Worm (Caenorhabditis elegans) whole organism, L1 larva: ENCODE results near the gene mcm-6.

Source experiments
- C16A3.4 ChIP-seq: fragments of 150-350 bp; optimal IDR thresholded peaks from 2 replicates; lab custom pipeline; 2014; ENCODE audit warnings: missing biosample characterization, missing genetic modification characterization
- ama-1 ChIP-seq: fragments of 150-350 bp; optimal IDR thresholded peaks from 2 replicates; lab custom pipeline; 2014
- ceh-82 ChIP-seq, 3 experiments: fragments of 150-350 bp in 1 of 3; sonication (generic microtip) in 2 of 3; optimal IDR thresholded peaks; 2 replicates each; lab custom pipeline; 2014 to 2017; ENCODE audit warnings: missing biosample characterization in 3 of 3, missing genetic modification characterization in 3 of 3
- egl-27 ChIP-seq, 2 experiments: fragments of 150-350 bp in 1 of 2; sonication (generic microtip); optimal IDR thresholded peaks; 3 replicates each; lab custom pipeline; 2017 to 2018; ENCODE audit warnings: missing biosample characterization in 2 of 2, missing genetic modification characterization in 2 of 2, missing genetic modification reagents in 2 of 2
- elt-2 ChIP-seq: sonication (generic microtip); optimal IDR thresholded peaks from 2 replicates; lab custom pipeline; 2016; ENCODE audit warnings: missing genetic modification characterization, mild to moderate bottlenecking, inconsistent platforms, missing compliant biosample characterization, missing genetic modification reagents
- fkh-10 ChIP-seq: sonication (generic microtip); optimal IDR thresholded peaks from 2 replicates; lab custom pipeline; 2017; ENCODE audit warnings: missing biosample characterization, missing genetic modification reagents, missing genetic modification characterization
- hlh-4 ChIP-seq: sonication (generic microtip); optimal IDR thresholded peaks from 2 replicates; lab custom pipeline; 2016; ENCODE audit warnings: mild to moderate bottlenecking, missing genetic modification characterization, missing compliant biosample characterization
- hpl-2 ChIP-seq: fragments of 150-350 bp; optimal IDR thresholded peaks from 2 replicates; lab custom pipeline; 2014; ENCODE audit warnings: missing biosample characterization, missing genetic modification reagents, missing genetic modification characterization
- irx-1 ChIP-seq: sonication (generic microtip); optimal IDR thresholded peaks from 2 replicates; lab custom pipeline; 2016; ENCODE audit warnings: missing genetic modification characterization, missing compliant biosample characterization
- isw-1 ChIP-seq: fragments of 200-800 bp; sonication (Bioruptor generic); IDR thresholded peaks from 2 replicates; pipeline ENCODE4 v1.3.6; 2022; ENCODE audit warnings: missing genetic modification characterization, missing compliant biosample characterization
- lin-15B ChIP-seq: fragments of 150-350 bp; sonication (generic microtip); optimal IDR thresholded peaks from 3 replicates; lab custom pipeline; 2014; ENCODE audit warnings: missing biosample characterization, missing genetic modification characterization
- lir-3 ChIP-seq: sonication (generic microtip); optimal IDR thresholded peaks from 2 replicates; lab custom pipeline; 2016; ENCODE audit warnings: mild to moderate bottlenecking, missing genetic modification characterization, moderate library complexity, missing compliant biosample characterization; ENCODE audit not compliant: poor library complexity
- lsy-2 ChIP-seq, 2 experiments: fragments of 150-350 bp; optimal IDR thresholded peaks; 2 replicates each; lab custom pipeline; 2014; ENCODE audit warnings: missing biosample characterization in 2 of 2, missing genetic modification characterization in 2 of 2
- mab-9 ChIP-seq: fragments of 200-800 bp; sonication (Bioruptor generic); IDR thresholded peaks from 2 replicates; pipeline ENCODE4 v1.3.6; 2022; ENCODE audit warnings: missing genetic modification reagents, missing genetic modification characterization, missing compliant biosample characterization
- mdl-1 ChIP-seq, 2 experiments: fragments of 150-350 bp; optimal IDR thresholded peaks; 2 replicates each; lab custom pipeline; 2014 to 2017; ENCODE audit warnings: missing biosample characterization in 2 of 2, missing genetic modification characterization in 2 of 2, inconsistent platforms in 1 of 2
- nhr-12 ChIP-seq: sonication (generic microtip); optimal IDR thresholded peaks from 2 replicates; lab custom pipeline; 2017; ENCODE audit warnings: missing biosample characterization, missing genetic modification characterization
- nhr-19 ChIP-seq: fragments of 200-800 bp; sonication (Bioruptor generic); conservative IDR thresholded peaks from 2 replicates; pipeline ENCODE4 v1.3.6; 2022; ENCODE audit warnings: missing genetic modification characterization, missing compliant biosample characterization
- nhr-20 ChIP-seq: sonication (generic microtip); optimal IDR thresholded peaks from 2 replicates; lab custom pipeline; 2016; ENCODE audit warnings: mild to moderate bottlenecking, missing genetic modification characterization, missing compliant biosample characterization
- nhr-28 ChIP-seq: fragments of 150-350 bp; optimal IDR thresholded peaks from 2 replicates; lab custom pipeline; 2014; ENCODE audit warnings: missing biosample characterization, missing genetic modification characterization
- nhr-76 ChIP-seq: sonication (generic microtip); optimal IDR thresholded peaks from 2 replicates; lab custom pipeline; 2017; ENCODE audit warnings: missing biosample characterization, missing genetic modification characterization
- nhr-77 ChIP-seq: fragments of 150-350 bp; optimal IDR thresholded peaks from 2 replicates; lab custom pipeline; 2014; ENCODE audit warnings: missing biosample characterization, missing genetic modification characterization
- nhr-90 ChIP-seq: sonication (generic microtip); optimal IDR thresholded peaks from 2 replicates; lab custom pipeline; 2016; ENCODE audit warnings: mild to moderate bottlenecking, missing genetic modification characterization, missing compliant biosample characterization; ENCODE audit not compliant: poor library complexity
- pag-3 ChIP-seq: sonication (generic microtip); optimal IDR thresholded peaks from 2 replicates; lab custom pipeline; 2017; ENCODE audit warnings: missing genetic modification characterization, mild to moderate bottlenecking, missing compliant biosample characterization, antibody characterized with exemption, borderline replicate concordance; ENCODE audit not compliant: insufficient read depth
- pax-3 ChIP-seq: fragments of 200-800 bp; sonication (Bioruptor generic); optimal IDR thresholded peaks from 2 replicates; lab custom pipeline; 2018; ENCODE audit warnings: mild to moderate bottlenecking, missing genetic modification characterization, moderate library complexity, missing compliant biosample characterization
- pqm-1 ChIP-seq: sonication (generic microtip); optimal IDR thresholded peaks from 3 replicates; lab custom pipeline; 2017; ENCODE audit warnings: missing biosample characterization, missing genetic modification characterization
- sox-4 ChIP-seq: sonication (generic microtip); optimal IDR thresholded peaks from 2 replicates; lab custom pipeline; 2016; ENCODE audit warnings: missing genetic modification characterization, missing compliant biosample characterization
- swsn-7 ChIP-seq: sonication (generic microtip); optimal IDR thresholded peaks from 2 replicates; lab custom pipeline; 2016; ENCODE audit warnings: missing genetic modification characterization, missing compliant biosample characterization
- tbx-2 ChIP-seq: sonication (generic microtip); optimal IDR thresholded peaks from 2 replicates; lab custom pipeline; 2016; ENCODE audit warnings: missing genetic modification characterization, missing compliant biosample characterization
- tlp-1 ChIP-seq: fragments of 150-350 bp; optimal IDR thresholded peaks from 2 replicates; lab custom pipeline; 2014; ENCODE audit warnings: missing biosample characterization, missing genetic modification characterization
- unc-30 ChIP-seq: sonication (generic microtip); optimal IDR thresholded peaks from 2 replicates; lab custom pipeline; 2017; ENCODE audit warnings: missing biosample characterization, missing genetic modification characterization
- unc-86 ChIP-seq: sonication (generic microtip); optimal IDR thresholded peaks from 2 replicates; lab custom pipeline; 2016; ENCODE audit warnings: missing genetic modification characterization, missing compliant biosample characterization
- xbp-1 ChIP-seq: sonication (generic microtip); optimal IDR thresholded peaks from 2 replicates; lab custom pipeline; 2016; ENCODE audit warnings: missing genetic modification characterization, missing compliant biosample characterization
- zag-1 ChIP-seq: fragments of 150-350 bp; optimal IDR thresholded peaks from 2 replicates; lab custom pipeline; 2014; ENCODE audit warnings: missing biosample characterization, missing genetic modification characterization
- zip-4 ChIP-seq: fragments of 200-800 bp; sonication (Bioruptor generic); optimal IDR thresholded peaks from 2 replicates; lab custom pipeline; 2018; ENCODE audit warnings: mild to moderate bottlenecking, missing genetic modification characterization, moderate library complexity, missing compliant biosample characterization
- ztf-11 ChIP-seq, 2 experiments: sonication (generic microtip); optimal IDR thresholded peaks; 2 replicates each; lab custom pipeline; 2016 to 2017; ENCODE audit warnings: missing genetic modification characterization in 2 of 2, missing biosample characterization in 1 of 2, missing compliant biosample characterization in 1 of 2

The mcm-6 gene

DNA sequence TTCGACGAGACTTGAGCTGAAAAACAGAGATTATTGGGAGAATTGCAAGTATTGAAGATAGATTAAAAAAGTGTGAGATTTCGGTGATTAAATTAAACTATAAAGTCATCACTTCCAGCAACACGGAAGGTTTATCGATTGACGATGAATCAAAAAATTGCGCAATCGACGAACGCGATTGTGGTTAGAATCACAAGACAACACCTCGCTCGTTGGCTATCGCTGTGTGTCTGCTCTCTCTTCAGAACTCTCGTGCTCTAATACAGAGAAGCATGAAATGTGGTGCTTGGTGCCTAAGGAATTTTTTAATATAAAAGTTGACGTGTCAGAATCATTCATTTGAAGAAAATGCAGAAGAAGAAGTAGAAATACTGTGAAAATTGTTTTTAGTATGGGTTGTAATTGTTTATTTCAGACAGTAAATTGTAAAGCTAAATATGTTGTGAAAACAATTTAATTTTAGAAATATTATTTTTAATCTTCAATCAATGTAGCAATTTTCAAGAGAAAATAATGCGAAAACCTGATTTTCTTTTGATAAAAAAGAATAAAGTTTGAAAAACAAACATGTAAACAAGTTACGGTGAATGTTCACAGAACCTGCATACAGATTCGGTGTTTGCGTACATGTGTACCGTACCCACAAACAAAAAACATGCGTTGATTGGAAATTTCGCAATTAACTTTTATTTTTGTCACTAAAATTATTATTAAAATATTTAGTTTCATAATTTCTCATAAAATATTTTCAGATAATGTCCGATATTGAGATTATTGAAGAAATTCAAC is 33.2 kb downstream of the mcm-6 start, which contains the start of the genes ZK632.10 and ZK632.11 (continued):
- no peak for TF ChIP-seq pax-3 (tag; lab: Kevin White, UChicago)
- TF ChIP-seq nhr-77: peak; percentile 2
- TF ChIP-seq tbx-2 (tag; lab: Kevin White, UChicago): peak; percentile 10
- TF ChIP-seq hlh-4 (tag; lab: Kevin White, UChicago): no peak
- TF ChIP-seq sox-4 (tag; lab: Kevin White, UChicago): no peak

DNA sequence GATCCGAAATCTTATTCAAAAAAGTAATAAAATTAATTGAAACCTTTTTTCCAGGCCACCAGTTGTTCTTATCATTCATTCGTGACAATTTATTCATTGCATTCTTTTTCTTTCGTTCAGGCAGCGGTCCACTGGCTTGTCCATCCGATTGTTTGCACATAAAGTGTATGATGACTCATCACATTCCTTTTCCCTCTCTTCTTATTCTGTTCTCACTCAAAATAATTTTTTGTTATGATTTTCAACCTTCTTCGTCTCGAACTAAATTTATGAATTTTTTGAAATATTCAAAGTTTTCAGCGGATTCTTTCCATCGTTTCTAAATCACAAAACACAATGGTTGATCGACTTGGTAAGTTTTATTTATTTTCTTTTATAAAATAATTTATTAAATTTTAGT is 36.3 kb downstream of the mcm-6 start, which contains the start of gene ZK632.12:
Gene ZK632.12 (plus strand): TSS at position 301 of the 400 bp plus-strand sequence.
- TF ChIP-seq zag-1: no peak
- no peak for TF ChIP-seq pqm-1 (tag; lab: Kevin White, UChicago)
- TF ChIP-seq lin-15B: no peak
- no peak for TF ChIP-seq irx-1 (tag; lab: Kevin White, UChicago)
- no peak for TF ChIP-seq mab-9 (GFP tag; lab: Robert Waterston, UW)
- TF ChIP-seq unc-30 (tag; lab: Kevin White, UChicago): no peak
- TF ChIP-seq nhr-12: no peak
- TF ChIP-seq ama-1 (lab: Kevin White, UChicago): no peak
- TF ChIP-seq mdl-1 (tag; optimal IDR thresholded peaks at IDR 0.05; lab: Kevin White, UChicago): no peak
- no peak for TF ChIP-seq pag-3 (tag; lab: Kevin White, UChicago)
- TF ChIP-seq xbp-1 (tag; lab: Kevin White, UChicago): no peak
- TF ChIP-seq egl-27 (tag; optimal IDR thresholded peaks at IDR 0.05; lab: Kevin White, UChicago): no peak
- no peak for TF ChIP-seq unc-86 (tag; lab: Kevin White, UChicago)
- TF ChIP-seq nhr-28 (tag; lab: Kevin White, UChicago): no peak
- TF ChIP-seq hlh-4 (tag; lab: Kevin White, UChicago): no peak

DNA sequence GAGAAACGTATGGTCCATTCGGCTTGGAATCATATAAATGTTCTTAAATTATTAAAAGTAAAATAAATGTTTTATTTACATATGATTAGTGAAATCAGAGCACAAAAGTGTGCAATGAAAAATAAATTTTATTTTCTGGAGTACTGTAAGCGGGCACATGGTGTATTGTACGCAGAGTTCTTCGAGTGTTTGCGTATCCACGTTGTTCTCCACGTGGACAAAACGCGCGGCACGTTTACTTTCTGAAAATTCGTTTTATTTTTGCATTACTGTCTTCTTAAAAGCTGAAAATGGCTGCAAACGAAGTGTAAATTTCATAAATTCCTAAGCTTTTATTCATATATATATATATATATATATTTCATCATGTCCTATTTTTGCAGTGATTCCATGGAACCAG is 38.4 kb downstream of the mcm-6 start:
- TF ChIP-seq lsy-2 (tag; optimal IDR thresholded peaks at IDR 0.05; lab: Kevin White, UChicago) (no peak), sox-4 (tag; lab: Kevin White, UChicago) (no peak), lir-3 (tag; lab: Kevin White, UChicago) (no peak), swsn-7 (tag; lab: Kevin White, UChicago) (no peak), elt-2 (tag; lab: Kevin White, UChicago) (no peak), C16A3.4 (no peak), nhr-19 (no peak), isw-1 (GFP tag; lab: Robert Waterston, UW) (no peak), nhr-76 (no peak), fkh-10 (GFP tag; lab: Kevin White, UChicago) (no peak), ceh-82 (tag; optimal IDR thresholded peaks at IDR 0.05; lab: Kevin White, UChicago) (no peak), nhr-20 (tag; lab: Kevin White, UChicago) (no peak), nhr-90 (tag; lab: Kevin White, UChicago) (no peak), tlp-1 (tag; lab: Kevin White, UChicago) (no peak), nhr-77 (no peak), egl-27 (tag; optimal IDR thresholded peaks at IDR 0.05; lab: Kevin White, UChicago) (no peak), mdl-1 (tag; optimal IDR thresholded peaks at IDR 0.05; lab: Kevin White, UChicago) (no peak), hpl-2 (no peak), unc-30 (tag; lab: Kevin White, UChicago) (no peak)

DNA sequence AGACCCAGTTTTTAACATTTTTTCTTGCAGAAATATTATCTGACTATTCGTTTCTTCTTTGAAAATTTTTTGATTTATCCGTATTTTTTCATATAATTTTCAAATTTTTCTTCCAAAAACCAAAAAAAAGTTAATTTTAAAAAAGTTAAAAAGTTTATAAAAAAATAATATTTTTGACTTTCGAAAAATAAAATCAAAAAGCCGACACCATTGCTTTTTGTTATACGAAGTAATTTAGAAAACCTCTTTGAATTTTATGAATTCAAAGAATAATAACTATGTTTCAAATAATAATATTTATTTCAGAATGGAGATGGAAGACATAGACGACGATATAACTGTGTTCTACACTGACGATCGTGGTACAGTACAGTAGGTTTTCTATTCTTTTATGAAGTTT is 40.7 kb downstream of the mcm-6 start, which contains the start of gene K11H3.8:
Gene K11H3.8 (plus strand): TSS at position 301 of the 400 bp plus-strand sequence.
- TF ChIP-seq ztf-11 (tag; optimal IDR thresholded peaks at IDR 0.05; lab: Kevin White, UChicago): no peak
- no peak for TF ChIP-seq mab-9 (GFP tag; lab: Robert Waterston, UW)
- TF ChIP-seq nhr-20 (tag; lab: Kevin White, UChicago): no peak
- no peak for TF ChIP-seq hpl-2
- TF ChIP-seq zip-4 (GFP tag; lab: Kevin White, UChicago): no peak
- TF ChIP-seq, all 84 proteins: peak for 0
